Fruit fly (Drosophila melanogaster): ENCODE data around the gene Srp14.

DNA sequence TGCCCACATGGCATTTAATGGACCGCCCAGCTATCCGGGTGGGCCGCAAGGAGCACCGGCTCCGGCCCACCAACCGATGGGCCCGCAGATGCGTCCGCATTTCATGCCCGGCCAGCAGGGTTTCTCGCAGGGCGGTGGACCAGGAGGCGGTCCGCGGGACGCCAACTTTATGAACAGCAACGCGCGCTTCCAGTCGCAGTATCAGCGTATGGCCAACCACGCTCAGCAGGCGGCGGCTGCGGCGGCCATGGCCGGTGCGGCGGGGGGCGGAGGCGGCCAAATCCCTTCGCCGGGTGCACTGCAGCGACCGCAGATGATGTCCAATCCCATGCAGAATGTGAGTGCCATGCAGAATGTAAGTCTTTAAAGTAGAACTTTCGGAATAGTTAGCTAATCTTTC, 28.3 kb downstream of the Srp14 start:
- no peak for TF ChIP-seq Hnf4 (GFP tag; optimal IDR thresholded peaks at IDR 0.05)
- no peak for TF ChIP-seq br (GFP tag; optimal IDR thresholded peaks at IDR 0.05)
- no peak for TF ChIP-seq psq (GFP tag; optimal IDR thresholded peaks at IDR 0.05)
- no peak for TF ChIP-seq Rel (GFP tag; optimal IDR thresholded peaks at IDR 0.05)
- no peak for TF ChIP-seq Rel (tag; optimal IDR thresholded peaks at IDR 0.05)

Measured in whole organism, wandering third instar larva.